Fruit fly (Drosophila melanogaster): ENCODE measurements around the gene CG14507.

DNA sequence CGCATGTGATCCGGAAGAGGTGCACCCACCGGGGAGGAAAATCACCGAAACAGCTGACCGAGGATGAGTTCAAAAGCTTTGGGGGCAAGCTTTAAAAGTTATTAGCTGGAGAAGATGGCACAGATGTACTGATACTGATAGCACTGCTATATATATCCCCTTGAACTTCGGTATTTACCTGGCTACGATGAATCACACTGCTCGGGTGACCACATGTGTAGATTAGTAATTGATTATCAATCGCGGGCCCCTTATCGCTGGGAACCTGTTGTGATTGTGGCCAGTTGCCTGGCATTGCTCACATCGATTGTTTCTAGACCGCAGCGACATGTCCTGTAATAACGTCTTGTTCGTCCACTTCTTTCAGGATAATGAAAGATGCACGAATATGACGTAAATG lies 2.4 kb upstream of the CG14507 start:
- no peak for TF ChIP-seq EcR (GFP tag; optimal IDR thresholded peaks at IDR 0.05)
- TF ChIP-seq CG8478 (optimal IDR thresholded peaks at IDR 0.05) = no peak
- no peak for TF ChIP-seq psq (optimal IDR thresholded peaks at IDR 0.05)
- TF ChIP-seq pan (optimal IDR thresholded peaks at IDR 0.05) = no peak

All from whole organism.